Worm (Caenorhabditis elegans) whole organism, L4 larva: ENCODE results near the gene snpc-1.1.
A peak's percentile ranks its signal among the peaks of the same experiment; 100 is the strongest.

ENCODE experiments used
- D1046.2 ChIP-seq: fragments of 200-800 bp; sonication (Bioruptor generic); IDR thresholded peaks from 2 replicates; pipeline ENCODE4 v1.3.6; 2022; ENCODE audit warnings: missing genetic modification characterization, missing compliant biosample characterization
- F44E2.7 ChIP-seq: fragments of 200-800 bp; sonication (Bioruptor generic); IDR thresholded peaks from 2 replicates; pipeline ENCODE4 v2.1.2; 2022; ENCODE audit warnings: missing genetic modification characterization, missing compliant biosample characterization
- F49E8.2 ChIP-seq: sonication (generic microtip); optimal IDR thresholded peaks from 2 replicates; lab custom pipeline; 2016; ENCODE audit warnings: missing compliant biosample characterization, mild to moderate bottlenecking, missing genetic modification characterization, borderline replicate concordance
- Y105C5A.15 ChIP-seq: fragments of 200-800 bp; sonication (Bioruptor generic); IDR thresholded peaks from 2 replicates; pipeline ENCODE4 v1.3.6; 2022; ENCODE audit warnings: missing genetic modification characterization, missing compliant biosample characterization
- Y48G9A.11 ChIP-seq: fragments of 200-800 bp; sonication (Bioruptor generic); IDR thresholded peaks from 2 replicates; pipeline ENCODE4 v1.3.6; 2022; ENCODE audit warnings: missing genetic modification reagents, missing genetic modification characterization, missing compliant biosample characterization
- Y5F2A.4 ChIP-seq: fragments of 200-800 bp; sonication (Bioruptor generic); optimal IDR thresholded peaks from 2 replicates; lab custom pipeline; 2018; ENCODE audit warnings: mild to moderate bottlenecking, missing genetic modification characterization, missing compliant biosample characterization
- aha-1 ChIP-seq: fragments of 150-350 bp; peaks from one replicate; lab custom pipeline; 2014; ENCODE audit warnings: missing biosample characterization, missing genetic modification characterization
- aly-2 ChIP-seq: sonication (generic microtip); optimal IDR thresholded peaks from 2 replicates; lab custom pipeline; 2018; ENCODE audit warnings: missing biosample characterization, missing genetic modification characterization
- ceh-28 ChIP-seq: fragments of 150-350 bp; optimal IDR thresholded peaks from 2 replicates; lab custom pipeline; 2014; ENCODE audit warnings: missing biosample characterization, missing genetic modification reagents, missing genetic modification characterization
- ceh-32 ChIP-seq: sonication (generic microtip); optimal IDR thresholded peaks from 2 replicates; lab custom pipeline; 2016; ENCODE audit warnings: mild to moderate bottlenecking, missing genetic modification characterization, missing compliant biosample characterization; ENCODE audit not compliant: poor library complexity
- daf-12 ChIP-seq: fragments of 150-350 bp; optimal IDR thresholded peaks from 2 replicates; lab custom pipeline; 2014; ENCODE audit warnings: missing biosample characterization, missing genetic modification reagents, missing genetic modification characterization
- daf-16 ChIP-seq, 3 experiments: sonication (generic microtip); optimal IDR thresholded peaks; 2 replicates each; lab custom pipeline; 2016 to 2017; ENCODE audit warnings: missing genetic modification characterization in 3 of 3, missing genetic modification reagents in 3 of 3, mild to moderate bottlenecking in 2 of 3, missing compliant biosample characterization in 2 of 3, missing biosample characterization in 1 of 3, moderate library complexity in 1 of 3
- daf-8 ChIP-seq: fragments of 200-800 bp; sonication (Bioruptor generic); IDR thresholded peaks from 2 replicates; pipeline ENCODE4 v1.3.6; 2022; ENCODE audit warnings: missing genetic modification characterization, missing compliant biosample characterization
- dmd-6 ChIP-seq: fragments of 200-800 bp; sonication (Bioruptor generic); IDR thresholded peaks from 2 replicates; pipeline ENCODE4 v1.3.6; 2022; ENCODE audit warnings: missing genetic modification reagents, missing genetic modification characterization, missing compliant biosample characterization
- dmd-8 ChIP-seq: fragments of 200-800 bp; sonication (Bioruptor generic); IDR thresholded peaks from 2 replicates; pipeline ENCODE4 v1.3.6; 2022; ENCODE audit warnings: missing genetic modification characterization, missing compliant biosample characterization
- dpl-1 ChIP-seq: fragments of 150-350 bp; optimal IDR thresholded peaks from 2 replicates; lab custom pipeline; 2014; ENCODE audit warnings: missing biosample characterization, missing genetic modification reagents, missing genetic modification characterization
- duxl-1 ChIP-seq: sonication (generic microtip); optimal IDR thresholded peaks from 2 replicates; lab custom pipeline; 2016; ENCODE audit warnings: mild to moderate bottlenecking, missing genetic modification characterization, moderate library complexity, missing compliant biosample characterization; ENCODE audit not compliant: poor library complexity
- dve-1 ChIP-seq: sonication (generic microtip); optimal IDR thresholded peaks from 2 replicates; lab custom pipeline; 2017; ENCODE audit warnings: antibody characterized with exemption, mild to moderate bottlenecking, missing genetic modification characterization, missing compliant biosample characterization; ENCODE audit not compliant: insufficient read depth
- egl-27 ChIP-seq: sonication (generic microtip); optimal IDR thresholded peaks from 3 replicates; lab custom pipeline; 2017; ENCODE audit warnings: missing biosample characterization, missing genetic modification reagents, missing genetic modification characterization
- fkh-10 ChIP-seq: fragments of 150-350 bp; optimal IDR thresholded peaks from 2 replicates; lab custom pipeline; 2014; ENCODE audit warnings: missing biosample characterization, missing genetic modification reagents, missing genetic modification characterization
- fos-1 ChIP-seq: fragments of 150-350 bp; optimal IDR thresholded peaks from 2 replicates; lab custom pipeline; 2014; ENCODE audit warnings: missing biosample characterization, missing genetic modification characterization
- gei-8 ChIP-seq: fragments of 200-800 bp; sonication (Bioruptor generic); optimal IDR thresholded peaks from 2 replicates; lab custom pipeline; 2018; ENCODE audit warnings: mild to moderate bottlenecking, missing genetic modification characterization, missing compliant biosample characterization
- hif-1 ChIP-seq, 2 experiments: sonication (generic microtip); optimal IDR thresholded peaks; 2 replicates each; lab custom pipeline; 2016 to 2017; ENCODE audit warnings: missing compliant biosample characterization in 2 of 2, missing genetic modification characterization in 2 of 2, missing genetic modification reagents in 2 of 2, missing genotype in 2 of 2, mild to moderate bottlenecking in 1 of 2
- hlh-11 ChIP-seq: fragments of 200-800 bp; sonication (Bioruptor generic); optimal IDR thresholded peaks from 2 replicates; lab custom pipeline; 2018; ENCODE audit warnings: mild to moderate bottlenecking, missing genetic modification characterization, missing compliant biosample characterization
- lin-29 ChIP-seq: fragments of 200-800 bp; sonication (Bioruptor generic); IDR thresholded peaks from 2 replicates; pipeline ENCODE4 v1.3.6; 2022; ENCODE audit warnings: missing genetic modification reagents, missing genetic modification characterization, missing compliant biosample characterization
- lin-39 ChIP-seq: fragments of 150-350 bp; optimal IDR thresholded peaks from 2 replicates; lab custom pipeline; 2014; ENCODE audit warnings: missing biosample characterization, missing genetic modification reagents, missing genetic modification characterization
- lsy-2 ChIP-seq, 2 experiments: fragments of 150-350 bp in 1 of 2; sonication (generic microtip) in 1 of 2; optimal IDR thresholded peaks; 2 replicates each; lab custom pipeline; 2014 to 2017; ENCODE audit warnings: missing biosample characterization in 2 of 2, missing genetic modification characterization in 2 of 2
- mdl-1 ChIP-seq, 2 experiments: fragments of 150-350 bp in 1 of 2; sonication (generic microtip) in 1 of 2; optimal IDR thresholded peaks; 2 replicates each; lab custom pipeline; 2014 to 2017; ENCODE audit warnings: missing biosample characterization in 2 of 2, missing genetic modification characterization in 2 of 2
- mxl-3 ChIP-seq: fragments of 200-800 bp; sonication (Bioruptor generic); optimal IDR thresholded peaks from 2 replicates; lab custom pipeline; 2018; ENCODE audit warnings: mild to moderate bottlenecking, missing genetic modification characterization, missing compliant biosample characterization
- nhr-25 ChIP-seq: sonication (generic microtip); optimal IDR thresholded peaks from 2 replicates; lab custom pipeline; 2017; ENCODE audit warnings: missing genetic modification characterization, mild to moderate bottlenecking, missing compliant biosample characterization, antibody characterized with exemption, moderate library complexity, borderline replicate concordance; ENCODE audit not compliant: insufficient read depth
- nhr-28 ChIP-seq: fragments of 150-350 bp; optimal IDR thresholded peaks from 2 replicates; lab custom pipeline; 2014; ENCODE audit warnings: missing biosample characterization, missing genetic modification characterization
- nhr-41 ChIP-seq: fragments of 200-800 bp; sonication (Bioruptor generic); IDR thresholded peaks from 2 replicates; pipeline ENCODE4 v1.3.6; 2022; ENCODE audit warnings: missing genetic modification reagents, missing genetic modification characterization, missing compliant biosample characterization
- nhr-48 ChIP-seq: sonication (generic microtip); optimal IDR thresholded peaks from 2 replicates; lab custom pipeline; 2016; ENCODE audit warnings: mild to moderate bottlenecking, missing genetic modification characterization, missing compliant biosample characterization
- nhr-77 ChIP-seq: fragments of 150-350 bp; optimal IDR thresholded peaks from 2 replicates; lab custom pipeline; 2014; ENCODE audit warnings: missing biosample characterization, missing genetic modification characterization
- pha-4 ChIP-seq, 2 experiments: fragments of 150-350 bp in 1 of 2; fragments of 200-800 bp in 1 of 2; sonication (Bioruptor generic) in 1 of 2; IDR thresholded peaks in 1 of 2; optimal IDR thresholded peaks in 1 of 2; 2 replicates each; pipeline versions ENCODE4 v1.3.6 to Lab custom; 2014 to 2022; ENCODE audit warnings: missing genetic modification characterization in 2 of 2, missing genetic modification reagents in 2 of 2, missing biosample characterization in 1 of 2, missing compliant biosample characterization in 1 of 2
- pqm-1 ChIP-seq: sonication (generic microtip); optimal IDR thresholded peaks from 2 replicates; lab custom pipeline; 2017; ENCODE audit warnings: missing biosample characterization, missing genetic modification characterization
- rbr-2 ChIP-seq: sonication (generic microtip); optimal IDR thresholded peaks from 2 replicates; lab custom pipeline; 2016; ENCODE audit warnings: missing genotype, missing genetic modification characterization, missing compliant biosample characterization
- saeg-2 ChIP-seq: fragments of 200-800 bp; sonication (Bioruptor generic); IDR thresholded peaks from 2 replicates; pipeline ENCODE4 v1.3.6; 2022; ENCODE audit warnings: missing genetic modification reagents, missing genetic modification characterization, missing compliant biosample characterization
- sdz-12 ChIP-seq: fragments of 200-800 bp; sonication (Bioruptor generic); optimal IDR thresholded peaks from 2 replicates; lab custom pipeline; 2018; ENCODE audit warnings: mild to moderate bottlenecking, missing genetic modification characterization, missing compliant biosample characterization
- snpc-1.2 ChIP-seq: fragments of 200-800 bp; sonication (Bioruptor generic); IDR thresholded peaks from 2 replicates; pipeline ENCODE4 v1.3.6; 2022; ENCODE audit warnings: missing genetic modification reagents, missing genetic modification characterization, missing compliant biosample characterization
- tra-1 ChIP-seq: fragments of 200-800 bp; sonication (Bioruptor generic); IDR thresholded peaks from 2 replicates; pipeline ENCODE4 v1.3.6; 2022; ENCODE audit warnings: missing genetic modification reagents, missing genetic modification characterization, missing compliant biosample characterization
- unc-62 ChIP-seq, 3 experiments: fragments of 150-350 bp in 1 of 3; sonication (generic microtip); optimal IDR thresholded peaks in 2 of 3; peaks in 1 of 3; 1 replicate in 1 of 3; 2 replicates in 2 of 3; lab custom pipeline; 2014 to 2017; ENCODE audit warnings: missing biosample characterization in 3 of 3, missing genetic modification characterization in 3 of 3, missing genetic modification reagents in 3 of 3, missing genotype in 1 of 3
- zfp-2 ChIP-seq: sonication (generic microtip); optimal IDR thresholded peaks from 2 replicates; lab custom pipeline; 2016; ENCODE audit warnings: mild to moderate bottlenecking, missing genetic modification characterization, missing compliant biosample characterization
- zip-11 ChIP-seq: fragments of 200-800 bp; sonication (Bioruptor generic); IDR thresholded peaks from 2 replicates; pipeline ENCODE4 v1.3.6; 2022; ENCODE audit warnings: missing genetic modification characterization, missing compliant biosample characterization
- zip-2 ChIP-seq: fragments of 150-350 bp; optimal IDR thresholded peaks from 2 replicates; lab custom pipeline; 2014; ENCODE audit warnings: missing biosample characterization, missing genetic modification characterization

The snpc-1.1 gene

DNA sequence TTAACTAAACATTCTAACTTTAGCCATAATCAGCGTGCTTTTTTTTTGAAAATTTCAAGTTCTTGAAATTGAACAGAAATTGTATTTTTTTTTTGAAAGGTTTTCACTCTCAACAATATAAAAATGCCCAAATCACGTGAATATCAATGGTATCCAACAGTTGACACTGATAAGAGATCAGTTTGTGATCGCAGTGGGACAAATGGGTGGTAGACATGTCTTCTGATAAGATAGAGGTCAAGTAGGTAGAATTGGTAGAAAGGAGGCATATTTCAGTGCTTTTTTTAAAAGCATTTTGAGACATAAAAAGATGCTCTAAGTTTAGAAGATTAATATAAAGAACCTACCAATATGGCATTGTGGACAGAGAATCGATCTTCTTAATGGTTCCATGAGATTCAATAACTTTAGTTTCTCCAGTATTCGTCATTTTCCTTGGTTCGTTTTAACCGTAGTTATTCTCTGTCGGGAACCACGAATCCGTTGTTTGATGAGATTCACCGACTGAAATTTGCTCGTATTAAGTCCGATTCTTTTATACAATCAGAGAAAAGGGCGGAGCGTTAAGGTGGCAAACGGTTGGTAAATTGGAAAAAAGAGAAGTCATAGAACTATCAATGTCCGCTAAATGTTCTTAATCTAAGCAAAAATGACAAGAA is 3.7 kb downstream of the snpc-1.1 start, which contains the start of gene mthf-1 (continued):
- TF ChIP-seq egl-27 (no peak), lin-39 (tag; lab: Kevin White, UChicago) (no peak), hlh-11 (peak; percentile 69), hif-1 (tag; optimal IDR thresholded peaks at IDR 0.05; lab: Kevin White, UChicago) (no peak), fos-1 (tag; lab: Kevin White, UChicago) (no peak), dmd-6 (GFP tag; lab: Robert Waterston, UW) (peak; percentile 77), gei-8 (no peak), rbr-2 (no peak), fkh-10 (GFP tag; lab: Kevin White, UChicago) (no peak)

DNA sequence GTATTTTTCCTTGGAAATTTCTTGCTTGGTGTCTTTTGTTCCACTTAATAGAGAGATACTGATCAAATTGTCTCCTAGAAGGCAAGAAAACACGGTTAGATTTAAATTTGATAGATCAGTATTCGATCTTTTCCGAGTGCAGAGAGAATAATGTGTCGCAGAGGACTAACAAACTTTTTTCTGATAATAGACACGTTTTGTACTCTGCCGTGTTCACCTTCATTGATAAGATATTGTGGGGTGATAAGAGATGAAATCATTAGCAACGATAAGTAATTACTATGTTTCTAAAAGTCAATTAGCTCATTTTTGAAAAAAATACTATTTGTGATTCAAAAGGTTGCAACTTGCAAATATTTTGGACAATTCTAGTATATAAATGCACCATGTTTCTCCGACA is 4.4 kb downstream of the snpc-1.1 start:
- no peak for TF ChIP-seq snpc-1.2 (GFP tag; lab: Robert Waterston, UW)
- no peak for TF ChIP-seq aly-2 (tag; lab: Kevin White, UChicago)
- no peak for TF ChIP-seq duxl-1 (tag; lab: Kevin White, UChicago)
- no peak for TF ChIP-seq zip-2 (tag; lab: Kevin White, UChicago)
- TF ChIP-seq dmd-6 (GFP tag; lab: Robert Waterston, UW) = peak; percentile 64
- TF ChIP-seq tra-1 = no peak; the same call in 1 of the 2 replicates
- TF ChIP-seq mxl-3 (GFP tag; lab: Kevin White, UChicago) = peak; percentile 74
- TF ChIP-seq ceh-28 = no peak
- TF ChIP-seq pqm-1 = peak; percentile 71
- peak; percentile 68 for TF ChIP-seq nhr-28 (tag; lab: Kevin White, UChicago)
- no peak for TF ChIP-seq zfp-2 (tag; lab: Kevin White, UChicago)
- TF ChIP-seq daf-16 (GFP tag; optimal IDR thresholded peaks at IDR 0.05; lab: Kevin White, UChicago) = no peak
- peak; percentile 56 for TF ChIP-seq daf-16 (tag; optimal IDR thresholded peaks at IDR 0.05; lab: Kevin White, UChicago)
- TF ChIP-seq aha-1 (tag; lab: Kevin White, UChicago) = peak; percentile 57
- TF ChIP-seq daf-12 (tag; lab: Kevin White, UChicago) = no peak
- peak; percentile 35 for TF ChIP-seq hlh-11
- TF ChIP-seq dve-1 (tag; lab: Kevin White, UChicago) = peak; percentile 38
- TF ChIP-seq nhr-41 (GFP tag; lab: Robert Waterston, UW) = no peak
- TF ChIP-seq rbr-2 = no peak
- TF ChIP-seq daf-8 (GFP tag; lab: Robert Waterston, UW) = no peak
- no peak for TF ChIP-seq lsy-2 (tag; optimal IDR thresholded peaks at IDR 0.05; lab: Kevin White, UChicago)
- no peak for TF ChIP-seq dmd-8 (GFP tag; lab: Robert Waterston, UW)
- TF ChIP-seq nhr-25 (tag; lab: Kevin White, UChicago) = no peak
- TF ChIP-seq pha-4 (GFP tag; IDR thresholded peaks at IDR 0.05; lab: Robert Waterston, UW) = 0 out of 2 replicates have a peak, but pooled peaks have one; percentile 26
- TF ChIP-seq pha-4 (tag; optimal IDR thresholded peaks at IDR 0.05; lab: Kevin White, UChicago) = no peak
- no peak for TF ChIP-seq Y48G9A.11 (GFP tag; lab: Robert Waterston, UW)
- TF ChIP-seq lin-39 (tag; lab: Kevin White, UChicago) = no peak
- peak in 1 of 2 experiments; percentile 42 for TF ChIP-seq hif-1 (tag; optimal IDR thresholded peaks at IDR 0.05; lab: Kevin White, UChicago)
- TF ChIP-seq fkh-10 (GFP tag; lab: Kevin White, UChicago) = no peak
- TF ChIP-seq zip-11 (GFP tag; lab: Robert Waterston, UW) = no peak
- TF ChIP-seq lin-29 (GFP tag; lab: Robert Waterston, UW) = no peak
- TF ChIP-seq Y105C5A.15 = no peak
- TF ChIP-seq saeg-2 (GFP tag; lab: Robert Waterston, UW) = no peak
- TF ChIP-seq D1046.2 (GFP tag; lab: Robert Waterston, UW) = no peak
- no peak for TF ChIP-seq dpl-1
- TF ChIP-seq ceh-32 = no peak
- TF ChIP-seq nhr-48 (tag; lab: Kevin White, UChicago) = no peak
- peak in 1 of 2 experiments; percentile 56 for TF ChIP-seq unc-62 (GFP tag; optimal IDR thresholded peaks at IDR 0.05 in 1 of 2; lab: Kevin White, UChicago)
- no peak for TF ChIP-seq unc-62 (tag; optimal IDR thresholded peaks at IDR 0.05; lab: Kevin White, UChicago)
- peak in 1 of 2 experiments; percentile 49 for TF ChIP-seq mdl-1 (tag; optimal IDR thresholded peaks at IDR 0.05; lab: Kevin White, UChicago)
- no peak for TF ChIP-seq sdz-12 (GFP tag; lab: Kevin White, UChicago)
- no peak for TF ChIP-seq F49E8.2 (tag; lab: Kevin White, UChicago)
- TF ChIP-seq nhr-77 (tag; lab: Kevin White, UChicago) = no peak
- TF ChIP-seq F44E2.7 (GFP tag; lab: Robert Waterston, UW) = no peak
- TF ChIP-seq Y5F2A.4 (GFP tag; lab: Kevin White, UChicago) = no peak
- TF ChIP-seq egl-27 = no peak
